Fruit fly (Drosophila melanogaster): ENCODE data around the gene CG3868.

The CG3868 gene

DNA sequence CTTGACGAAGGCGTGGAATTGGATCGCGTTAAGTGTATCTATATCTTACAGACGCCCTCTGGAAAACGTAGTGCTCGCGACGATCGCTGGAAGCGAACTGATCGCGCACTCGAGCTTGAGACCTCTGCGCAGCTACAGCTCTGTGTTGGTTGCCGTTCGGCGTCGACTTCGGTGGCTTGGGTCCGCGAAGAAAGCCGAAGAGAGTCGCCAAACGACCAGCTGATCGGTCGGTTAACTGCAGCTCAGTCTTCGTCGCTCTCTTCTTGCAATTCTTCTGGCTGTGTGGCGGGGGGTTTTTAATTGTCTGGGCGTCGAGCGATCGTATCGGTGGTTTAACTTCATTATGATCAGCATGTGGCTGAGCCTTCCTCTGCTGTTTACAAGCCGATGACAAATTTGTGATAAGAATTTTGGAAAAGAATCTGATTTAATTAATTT lies 24.8 kb upstream of the CG3868 start:
- TF ChIP-seq Optix (GFP tag; IDR thresholded peaks at IDR 0.05) = no peak
- no peak for TF ChIP-seq Lhr (GFP tag; optimal IDR thresholded peaks at IDR 0.05)
- TF ChIP-seq seq (GFP tag; IDR thresholded peaks at IDR 0.05) = no peak
- peak; percentile 14 for TF ChIP-seq her (GFP tag; optimal IDR thresholded peaks at IDR 0.05)
- no peak for TF ChIP-seq salm (tag; optimal IDR thresholded peaks at IDR 0.05)
- TF ChIP-seq CG43689 (GFP tag; IDR thresholded peaks at IDR 0.05) = no peak
- no peak for TF ChIP-seq Hr3 (GFP tag; optimal IDR thresholded peaks at IDR 0.05)
- no peak for TF ChIP-seq Gsc (GFP tag; IDR thresholded peaks at IDR 0.05)
- no peak for TF ChIP-seq B-H1 (GFP tag; IDR thresholded peaks at IDR 0.05)
- TF ChIP-seq CG6175 (GFP tag; IDR thresholded peaks at IDR 0.05) = no peak
- TF ChIP-seq TFAM (GFP tag; optimal IDR thresholded peaks at IDR 0.05) = no peak
- TF ChIP-seq Pdp1 (GFP tag; optimal IDR thresholded peaks at IDR 0.05) = peak in 1 of 2 experiments; percentile 7
- TF ChIP-seq CG10147 (GFP tag; optimal IDR thresholded peaks at IDR 0.05) = no peak
- no peak for TF ChIP-seq CrebB (tag; optimal IDR thresholded peaks at IDR 0.05)
- TF ChIP-seq D (optimal IDR thresholded peaks at IDR 0.05) = no peak
- TF ChIP-seq D (GFP tag; optimal IDR thresholded peaks at IDR 0.05) = no peak
- TF ChIP-seq pum (GFP tag; optimal IDR thresholded peaks at IDR 0.05) = no peak
- TF ChIP-seq Awh (GFP tag; IDR thresholded peaks at IDR 0.05) = 0 out of 2 replicates have a peak, but pooled peaks have one; percentile 19
- no peak for TF ChIP-seq gsb-n (tag; optimal IDR thresholded peaks at IDR 0.05)
- no peak for TF ChIP-seq CG15696 (tag; optimal IDR thresholded peaks at IDR 0.05)
- no peak for TF ChIP-seq slou (GFP tag; optimal IDR thresholded peaks at IDR 0.05)
- peak; percentile 4 for TF ChIP-seq CG17568 (GFP tag; optimal IDR thresholded peaks at IDR 0.05)
- no peak for TF ChIP-seq Doc2 (GFP tag; IDR thresholded peaks at IDR 0.05)
- TF ChIP-seq CG11723 (GFP tag; optimal IDR thresholded peaks at IDR 0.05) = peak; percentile 23
- no peak for TF ChIP-seq CG1529 (GFP tag; optimal IDR thresholded peaks at IDR 0.05)
- no peak for TF ChIP-seq otp (GFP tag; IDR thresholded peaks at IDR 0.05)
- no peak for TF ChIP-seq hth (optimal IDR thresholded peaks at IDR 0.05)
- TF ChIP-seq jumu (GFP tag; optimal IDR thresholded peaks at IDR 0.05) = no peak
- no peak for TF ChIP-seq maf-S (GFP tag; optimal IDR thresholded peaks at IDR 0.05)
- peak; percentile 43 for TF ChIP-seq Vsx1 (GFP tag; optimal IDR thresholded peaks at IDR 0.05)
- peak; percentile 54 for TF ChIP-seq wek (GFP tag; optimal IDR thresholded peaks at IDR 0.05)
- peak; percentile 37 for TF ChIP-seq CG10431 (GFP tag; optimal IDR thresholded peaks at IDR 0.05)
- TF ChIP-seq CG8359 (GFP tag; optimal IDR thresholded peaks at IDR 0.05; ENCODE audit: borderline replicate concordance) = no peak
- no peak for TF ChIP-seq CG15479 (GFP tag; optimal IDR thresholded peaks at IDR 0.05)
- no peak for TF ChIP-seq Mes4 (GFP tag; optimal IDR thresholded peaks at IDR 0.05)
- peak; percentile 22 for TF ChIP-seq Meics (GFP tag; optimal IDR thresholded peaks at IDR 0.05)
- TF ChIP-seq Asciz (GFP tag; optimal IDR thresholded peaks at IDR 0.05) = no peak
- TF ChIP-seq Ssrp (tag; optimal IDR thresholded peaks at IDR 0.05) = no peak
- no peak for TF ChIP-seq ato (GFP tag; IDR thresholded peaks at IDR 0.05; ENCODE audit: partially characterized antibody)
- TF ChIP-seq Mad (GFP tag; optimal IDR thresholded peaks at IDR 0.05) = no peak
- no peak for TF ChIP-seq unc-4 (GFP tag; IDR thresholded peaks at IDR 0.05; ENCODE audit: partially characterized antibody)
- no peak for TF ChIP-seq emc (GFP tag; optimal IDR thresholded peaks at IDR 0.05)
- peak; percentile 79 for TF ChIP-seq grn (GFP tag; optimal IDR thresholded peaks at IDR 0.05)
- TF ChIP-seq Oli (tag; optimal IDR thresholded peaks at IDR 0.05) = no peak
- no peak for TF ChIP-seq CG15601 (tag; optimal IDR thresholded peaks at IDR 0.05)
- peak; percentile 55 for TF ChIP-seq MTF-1 (GFP tag; optimal IDR thresholded peaks at IDR 0.05; ENCODE audit: borderline replicate concordance)
- TF ChIP-seq Scr (GFP tag; IDR thresholded peaks at IDR 0.05; ENCODE audit: partially characterized antibody) = no peak
- TF ChIP-seq CG7372 (GFP tag; IDR thresholded peaks at IDR 0.05) = no peak
- TF ChIP-seq CG17612 (GFP tag; IDR thresholded peaks at IDR 0.05) = no peak
- no peak for TF ChIP-seq dm (GFP tag; optimal IDR thresholded peaks at IDR 0.05)
- TF ChIP-seq sim (GFP tag; IDR thresholded peaks at IDR 0.05) = no peak
- no peak for TF ChIP-seq fd102C (GFP tag; optimal IDR thresholded peaks at IDR 0.05)
